Worm (Caenorhabditis elegans) whole organism, early embryonic: ENCODE data around the gene lip-1.

Experiments
- B0310.2 ChIP-seq: sonication (generic microtip); optimal IDR thresholded peaks from 2 replicates; lab custom pipeline; 2016; ENCODE audit warnings: mild to moderate bottlenecking, missing genetic modification characterization, missing compliant biosample characterization
- ama-1 ChIP-seq: fragments of 150-350 bp; optimal IDR thresholded peaks from 2 replicates; lab custom pipeline; 2014
- ets-7 ChIP-seq: sonication (generic microtip); optimal IDR thresholded peaks from 2 replicates; lab custom pipeline; 2016; ENCODE audit warnings: missing genotype, missing genetic modification characterization, missing compliant biosample characterization
- scrt-1 ChIP-seq: fragments of 200-800 bp; sonication (Bioruptor generic); IDR thresholded peaks from 2 replicates; pipeline ENCODE4 v1.3.6; 2022; ENCODE audit warnings: missing genetic modification characterization, missing compliant biosample characterization
- tbx-37 ChIP-seq: fragments of 200-800 bp; sonication (Bioruptor generic); conservative IDR thresholded peaks from 2 replicates; pipeline ENCODE4 v1.3.6; 2022; ENCODE audit warnings: missing genetic modification reagents, missing genetic modification characterization, missing compliant biosample characterization

- TF ChIP-seq scrt-1 (GFP tag; lab: Robert Waterston, UW) (no peak), ets-7 (tag; lab: Kevin White, UChicago) (no peak), ama-1 (lab: Kevin White, UChicago) (no peak), tbx-37 (no peak), B0310.2 (tag; lab: Kevin White, UChicago) (no peak)
Observed at ce11 chrIV:6859270-6859669, 16.5 kb downstream of the lip-1 start, which contains the start of gene R13H7.2.
